Fruit fly (Drosophila melanogaster) Kc167 (cell line): ENCODE data around the gene TwdlT.

Experiments used
- h ChIP-seq: fragments of >200 bp; optimal IDR thresholded peaks from 3 replicates; lab custom pipeline; 2018; ENCODE audit warnings: missing external identifiers
- ttk ChIP-seq: sonication (Bioruptor generic); optimal IDR thresholded peaks from 2 replicates; lab custom pipeline; 2017; ENCODE audit warnings: missing external identifiers

DNA sequence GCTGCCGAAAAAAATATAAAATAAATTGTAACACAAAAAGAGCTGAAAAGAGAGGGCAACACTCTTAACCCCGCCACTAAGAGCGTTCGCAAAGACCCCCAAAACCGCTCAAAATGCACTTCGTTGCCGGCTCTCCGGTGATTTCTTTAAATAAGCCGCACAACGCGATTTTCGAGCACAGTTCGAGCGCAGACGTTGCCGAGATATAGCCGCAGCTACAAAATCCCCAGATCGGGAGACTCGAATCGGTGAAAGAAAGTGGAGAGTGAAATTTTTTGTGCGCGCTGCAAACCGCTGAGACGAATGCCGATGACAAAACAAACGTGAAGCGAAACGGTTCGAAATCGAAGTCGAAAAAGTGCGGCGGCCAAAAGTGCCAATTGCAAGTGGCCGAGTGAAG is 26.7 kb downstream of the TwdlT start, which contains the start of gene CG14257:
- TF ChIP-seq ttk (lab: Kevin White, UChicago) = no peak
- TF ChIP-seq h (lab: Kevin White, UChicago) = no peak
